Fruit fly (Drosophila melanogaster) whole organism, wandering third instar larva: Measurements from ENCODE around the gene CG31915.

Source experiments
- Abd-B ChIP-seq: fragments of >200 bp; optimal IDR thresholded peaks from 2 replicates; lab custom pipeline; 2017; ENCODE audit warnings: missing biosample characterization, missing genetic modification characterization
- CG32264 ChIP-seq: fragments of 200-800 bp; sonication (Bioruptor generic); optimal IDR thresholded peaks from 2 replicates; lab custom pipeline; 2016; ENCODE audit warnings: missing biosample characterization, missing genetic modification characterization
- CG9705 ChIP-seq: fragments of 200-800 bp; sonication (Bioruptor generic); optimal IDR thresholded peaks from 2 replicates; lab custom pipeline; 2018; ENCODE audit warnings: missing biosample characterization, mild to moderate bottlenecking, missing genetic modification characterization
- CrebA ChIP-seq: fragments of 200-800 bp; sonication (Bioruptor generic); optimal IDR thresholded peaks from 2 replicates; lab custom pipeline; 2016; ENCODE audit warnings: missing biosample characterization, mild to moderate bottlenecking, missing genetic modification characterization, borderline replicate concordance
- Dif ChIP-seq: fragments of 200-275, 200-300 bp; sonication (Bioruptor generic); optimal IDR thresholded peaks from 2 replicates; lab custom pipeline; 2018; ENCODE audit warnings: missing biosample characterization, missing genetic modification characterization; ENCODE audit not compliant: partially characterized antibody
- GATAd ChIP-seq: sonication (Bioruptor generic); optimal IDR thresholded peaks from 2 replicates; lab custom pipeline; 2016; ENCODE audit warnings: missing biosample characterization, missing genetic modification characterization
- HLH106 ChIP-seq: fragments of 200-800 bp; optimal IDR thresholded peaks from 3 replicates; lab custom pipeline; 2019; ENCODE audit warnings: missing biosample characterization, mild to moderate bottlenecking, missing genetic modification characterization, moderate library complexity
- Hnf4 ChIP-seq: fragments of 200-800 bp; sonication (Bioruptor generic); optimal IDR thresholded peaks from 2 replicates; lab custom pipeline; 2016; ENCODE audit warnings: missing biosample characterization, mild to moderate bottlenecking, missing genetic modification characterization
- Jra ChIP-seq: sonication (Bioruptor generic); optimal IDR thresholded peaks from 2 replicates; lab custom pipeline; 2016; ENCODE audit warnings: missing biosample characterization, missing genetic modification characterization
- Mio ChIP-seq: sonication (Bioruptor generic); optimal IDR thresholded peaks from 2 replicates; lab custom pipeline; 2016; ENCODE audit warnings: missing biosample characterization, missing genetic modification characterization
- Myc ChIP-seq: fragments of >200 bp; optimal IDR thresholded peaks from 2 replicates; lab custom pipeline; 2017
- N ChIP-seq: fragments of >200 bp; optimal IDR thresholded peaks from 2 replicates; lab custom pipeline; 2018; ENCODE audit warnings: missing biosample characterization, missing external identifiers, missing genetic modification characterization
- OdsH ChIP-seq: fragments of 200-800 bp; sonication (Bioruptor generic); optimal IDR thresholded peaks from 2 replicates; lab custom pipeline; 2016; ENCODE audit warnings: missing biosample characterization, mild to moderate bottlenecking, missing genetic modification characterization
- Sp1 ChIP-seq: fragments of 200-800 bp; sonication (Bioruptor generic); optimal IDR thresholded peaks from 3 replicates; lab custom pipeline; 2019; ENCODE audit warnings: missing biosample characterization, mild to moderate bottlenecking, missing genetic modification characterization, moderate library complexity
- Vsx2 ChIP-seq: fragments of 200-300, 225-300 bp; sonication (Bioruptor generic); optimal IDR thresholded peaks from 2 replicates; lab custom pipeline; 2018; ENCODE audit warnings: missing biosample characterization, missing genetic modification characterization; ENCODE audit not compliant: partially characterized antibody
- br ChIP-seq: fragments of 200-800 bp; sonication (Bioruptor generic); optimal IDR thresholded peaks from 2 replicates; lab custom pipeline; 2016; ENCODE audit warnings: missing biosample characterization, missing genetic modification characterization
- dmrt93B ChIP-seq: fragments of 200-800 bp; sonication (Bioruptor generic); optimal IDR thresholded peaks from 2 replicates; lab custom pipeline; 2018; ENCODE audit warnings: missing biosample characterization, mild to moderate bottlenecking, missing genetic modification characterization
- dsf ChIP-seq: sonication (Bioruptor generic); optimal IDR thresholded peaks from 2 replicates; lab custom pipeline; 2016; ENCODE audit warnings: missing biosample characterization, missing genetic modification characterization, borderline replicate concordance
- ey ChIP-seq: fragments of 200-800 bp; sonication (Bioruptor generic); optimal IDR thresholded peaks from 2 replicates; lab custom pipeline; 2016; ENCODE audit warnings: missing biosample characterization, missing genetic modification characterization
- foxo ChIP-seq, 2 experiments: fragments of 200-800 bp; sonication (Bioruptor generic); optimal IDR thresholded peaks; 2 replicates in 1 of 2; 3 replicates in 1 of 2; lab custom pipeline; 2016 to 2017; ENCODE audit warnings: missing biosample characterization in 2 of 2, missing genetic modification characterization in 2 of 2
- fru ChIP-seq: fragments of 200-800 bp; sonication (Bioruptor generic); optimal IDR thresholded peaks from 3 replicates; lab custom pipeline; 2016; ENCODE audit warnings: missing biosample characterization, mild to moderate bottlenecking, missing genetic modification characterization
- h ChIP-seq: fragments of 200-800 bp; sonication (Bioruptor generic); optimal IDR thresholded peaks from 3 replicates; lab custom pipeline; 2016; ENCODE audit warnings: missing biosample characterization, mild to moderate bottlenecking, missing genetic modification characterization
- jim ChIP-seq: fragments of 175-275, 200-325 bp; sonication (Bioruptor generic); optimal IDR thresholded peaks from 2 replicates; lab custom pipeline; 2016; ENCODE audit warnings: missing biosample characterization, mild to moderate bottlenecking, missing genetic modification characterization
- pan ChIP-seq: fragments of >200 bp; optimal IDR thresholded peaks from 2 replicates; lab custom pipeline; 2017
- psq ChIP-seq: fragments of 200-800 bp; sonication (Bioruptor generic); optimal IDR thresholded peaks from 3 replicates; lab custom pipeline; 2017; ENCODE audit warnings: missing biosample characterization, mild to moderate bottlenecking, missing genetic modification characterization, moderate library complexity
- rgr ChIP-seq: fragments of 200-800 bp; sonication (Bioruptor generic); optimal IDR thresholded peaks from 3 replicates; lab custom pipeline; 2016; ENCODE audit warnings: missing biosample characterization, mild to moderate bottlenecking, missing genetic modification characterization
- sage ChIP-seq: fragments of 200-800 bp; sonication (Bioruptor generic); optimal IDR thresholded peaks from 2 replicates; lab custom pipeline; 2016; ENCODE audit warnings: missing biosample characterization, mild to moderate bottlenecking, missing genetic modification characterization
- sv ChIP-seq: fragments of 200-800 bp; sonication (Bioruptor generic); optimal IDR thresholded peaks from 3 replicates; lab custom pipeline; 2016; ENCODE audit warnings: missing biosample characterization, missing genetic modification characterization
- tai ChIP-seq: sonication (Bioruptor generic); optimal IDR thresholded peaks from 2 replicates; lab custom pipeline; 2016; ENCODE audit warnings: missing biosample characterization, missing genetic modification characterization
- usp ChIP-seq: fragments of >200 bp; optimal IDR thresholded peaks from 2 replicates; lab custom pipeline; 2017; ENCODE audit warnings: missing biosample characterization, missing genetic modification characterization
- woc ChIP-seq: sonication (Bioruptor generic); optimal IDR thresholded peaks from 2 replicates; lab custom pipeline; 2016; ENCODE audit warnings: missing biosample characterization, mild to moderate bottlenecking, missing genetic modification characterization

CG31915 gene

dm6 chr2L:5501335-5501734, 26.6 kb upstream of the CG31915 start (continued):
- TF ChIP-seq Mio (GFP tag; lab: Kevin White, UChicago) = no peak
- TF ChIP-seq Sp1 = peak; percentile 88
- no peak for TF ChIP-seq N (GFP tag; lab: Kevin White, UChicago)
- no peak for TF ChIP-seq Dif (GFP tag; lab: Kevin White, UChicago)
- no peak for TF ChIP-seq Vsx2
- TF ChIP-seq pan (lab: Kevin White, UChicago) = no peak

dm6 chr2L:5502868-5503267, 25.1 kb upstream of the CG31915 start:
- TF ChIP-seq woc (GFP tag; lab: Kevin White, UChicago) = no peak
- no peak for TF ChIP-seq CG32264 (GFP tag; lab: Kevin White, UChicago)
- no peak for TF ChIP-seq sv (GFP tag; lab: Kevin White, UChicago)

- TF ChIP-seq psq (GFP tag; lab: Kevin White, UChicago) (peak; percentile 30), foxo (GFP tag; optimal IDR thresholded peaks at IDR 0.05; lab: Kevin White, UChicago) (peak in 1 of 2 experiments; percentile 34), Abd-B (GFP tag; lab: Kevin White, UChicago) (no peak), br (GFP tag; lab: Kevin White, UChicago) (peak; percentile 40), OdsH (peak; percentile 40), Hnf4 (GFP tag; lab: Kevin White, UChicago) (peak; percentile 61), ey (peak; percentile 28), HLH106 (tag; lab: Kevin White, UChicago) (peak; percentile 12), Sp1 (peak; percentile 32), h (GFP tag; lab: Kevin White, UChicago) (peak; percentile 19), GATAd (GFP tag; lab: Kevin White, UChicago) (no peak), Mio (GFP tag; lab: Kevin White, UChicago) (no peak), Vsx2 (no peak), fru (GFP tag; lab: Kevin White, UChicago) (peak; percentile 55)
Observed at dm6 chr2L:5505130-5505529, 22.8 kb upstream of the CG31915 start.

dm6 chr2L:5507082-5507481, 20.8 kb upstream of the CG31915 start:
- TF ChIP-seq tai (GFP tag; lab: Kevin White, UChicago) = no peak
- TF ChIP-seq dmrt93B (GFP tag; lab: Kevin White, UChicago) = no peak
- TF ChIP-seq Myc = no peak
- TF ChIP-seq dsf (GFP tag; lab: Kevin White, UChicago) = no peak
- TF ChIP-seq rgr (GFP tag; lab: Kevin White, UChicago) = no peak
- no peak for TF ChIP-seq OdsH
- no peak for TF ChIP-seq h (GFP tag; lab: Kevin White, UChicago)
- TF ChIP-seq N (GFP tag; lab: Kevin White, UChicago) = no peak
- no peak for TF ChIP-seq Hnf4 (GFP tag; lab: Kevin White, UChicago)
- no peak for TF ChIP-seq CG32264 (GFP tag; lab: Kevin White, UChicago)
- no peak for TF ChIP-seq Dif (GFP tag; lab: Kevin White, UChicago)
- no peak for TF ChIP-seq psq (GFP tag; lab: Kevin White, UChicago)
- no peak for TF ChIP-seq sage (GFP tag; lab: Kevin White, UChicago)
- TF ChIP-seq usp (GFP tag; lab: Kevin White, UChicago) = no peak
- TF ChIP-seq woc (GFP tag; lab: Kevin White, UChicago) = no peak
- TF ChIP-seq jim (GFP tag; lab: Kevin White, UChicago) = no peak
- no peak for TF ChIP-seq HLH106 (tag; lab: Kevin White, UChicago)

- TF ChIP-seq CrebA (no peak), Myc (no peak), Sp1 (no peak), dsf (GFP tag; lab: Kevin White, UChicago) (no peak), sv (GFP tag; lab: Kevin White, UChicago) (no peak), HLH106 (tag; lab: Kevin White, UChicago) (peak; percentile 16), CG9705 (no peak), foxo (GFP tag; optimal IDR thresholded peaks at IDR 0.05; lab: Kevin White, UChicago) (peak in 1 of 2 experiments; percentile 64), Jra (GFP tag; lab: Kevin White, UChicago) (no peak), sage (GFP tag; lab: Kevin White, UChicago) (no peak), Dif (GFP tag; lab: Kevin White, UChicago) (no peak)
Observed at dm6 chr2L:5507823-5508438, 20.0 kb upstream of the CG31915 start.
